Worm (Caenorhabditis elegans) whole organism, young adult: ENCODE results near the gene srlf-31.

Experiments
- B0019.2 ChIP-seq: fragments of 200-800 bp; sonication (Bioruptor generic); conservative IDR thresholded peaks from 2 replicates; pipeline ENCODE4 v1.3.6; 2022; ENCODE audit warnings: missing genetic modification reagents, missing genetic modification characterization, missing compliant biosample characterization
- B0035.1 ChIP-seq: sonication (generic microtip); optimal IDR thresholded peaks from 2 replicates; lab custom pipeline; 2016; ENCODE audit warnings: missing genetic modification characterization, mild to moderate bottlenecking, missing compliant biosample characterization, missing genotype, missing genetic modification reagents
- B0261.1 ChIP-seq: sonication (generic microtip); optimal IDR thresholded peaks from 2 replicates; lab custom pipeline; 2016; ENCODE audit warnings: mild to moderate bottlenecking, missing genetic modification characterization, moderate library complexity, missing compliant biosample characterization
- B0336.3 ChIP-seq: fragments of 200-800 bp; sonication (Bioruptor generic); IDR thresholded peaks from 2 replicates; pipeline ENCODE4 v1.3.6; 2022; ENCODE audit warnings: missing genetic modification characterization, missing compliant biosample characterization
- C06A6.2 ChIP-seq: fragments of 200-800 bp; sonication (Bioruptor generic); conservative IDR thresholded peaks from 2 replicates; pipeline ENCODE4 v1.3.6; 2022; ENCODE audit warnings: missing genetic modification characterization, missing compliant biosample characterization
- F33H1.4 ChIP-seq: fragments of 200-800 bp; sonication (Bioruptor generic); IDR thresholded peaks from 2 replicates; pipeline ENCODE4 v1.3.6; 2022; ENCODE audit warnings: missing genetic modification reagents, missing genetic modification characterization, missing compliant biosample characterization
- K12H6.12 ChIP-seq: fragments of 200-800 bp; sonication (Bioruptor generic); optimal IDR thresholded peaks from 2 replicates; lab custom pipeline; 2018; ENCODE audit warnings: mild to moderate bottlenecking, missing genetic modification characterization, missing compliant biosample characterization
- T07F8.4 ChIP-seq: sonication (generic microtip); optimal IDR thresholded peaks from 2 replicates; lab custom pipeline; 2016; ENCODE audit warnings: mild to moderate bottlenecking, missing genetic modification characterization, moderate library complexity, missing compliant biosample characterization
- T26A5.8 ChIP-seq: sonication (generic microtip); optimal IDR thresholded peaks from 2 replicates; lab custom pipeline; 2016; ENCODE audit warnings: missing genetic modification characterization, missing compliant biosample characterization
- Y53G8AR.9 ChIP-seq: fragments of 200-800 bp; sonication (Bioruptor generic); conservative IDR thresholded peaks from 2 replicates; pipeline ENCODE4 v1.3.6; 2022; ENCODE audit warnings: missing genetic modification reagents, missing genetic modification characterization, missing compliant biosample characterization
- ama-1 ChIP-seq, 3 experiments: fragments of 150-350 bp in 1 of 3; sonication (generic microtip) in 2 of 3; optimal IDR thresholded peaks; 2 replicates each; lab custom pipeline; 2014 to 2018; ENCODE audit warnings: missing biosample characterization in 2 of 3, missing genetic modification characterization in 2 of 3, missing genetic modification reagents in 2 of 3
- aptf-2 ChIP-seq: fragments of 200-800 bp; sonication (Bioruptor generic); conservative IDR thresholded peaks from 2 replicates; pipeline ENCODE4 v1.3.6; 2022; ENCODE audit warnings: missing genetic modification reagents, missing genetic modification characterization, missing compliant biosample characterization
- atf-7 ChIP-seq: sonication (generic microtip); optimal IDR thresholded peaks from 2 replicates; lab custom pipeline; 2017; ENCODE audit warnings: mild to moderate bottlenecking, missing genetic modification characterization, missing compliant biosample characterization
- ceh-100 ChIP-seq: fragments of 200-800 bp; sonication (Bioruptor generic); IDR thresholded peaks from 2 replicates; pipeline ENCODE4 v1.3.6; 2022; ENCODE audit warnings: missing genetic modification reagents, missing genetic modification characterization, missing compliant biosample characterization
- ceh-40 ChIP-seq: fragments of 200-800 bp; sonication (Bioruptor generic); IDR thresholded peaks from 2 replicates; pipeline ENCODE4 v1.3.6; 2022; ENCODE audit warnings: missing genetic modification characterization, missing compliant biosample characterization
- egrh-3 ChIP-seq: fragments of 200-800 bp; sonication (Bioruptor generic); IDR thresholded peaks from 2 replicates; pipeline ENCODE4 v1.3.6; 2022; ENCODE audit warnings: missing genetic modification reagents, missing genetic modification characterization, missing compliant biosample characterization
- hlh-12 ChIP-seq: sonication (generic microtip); optimal IDR thresholded peaks from 2 replicates; lab custom pipeline; 2016; ENCODE audit warnings: missing genetic modification characterization, missing compliant biosample characterization
- hrde-1 ChIP-seq: sonication (generic microtip); optimal IDR thresholded peaks from 2 replicates; lab custom pipeline; 2016; ENCODE audit warnings: missing genetic modification characterization, mild to moderate bottlenecking, missing compliant biosample characterization, moderate library complexity, missing genotype, missing genetic modification reagents, borderline replicate concordance
- hsf-1 ChIP-seq: fragments of 200-800 bp; sonication (Bioruptor generic); IDR thresholded peaks from 2 replicates; pipeline ENCODE4 v1.3.6; 2022; ENCODE audit warnings: missing genetic modification reagents, missing genetic modification characterization, missing compliant biosample characterization
- let-607 ChIP-seq, 2 experiments: fragments of 200-800 bp in 1 of 2; sonication (Bioruptor generic) in 1 of 2; sonication (generic microtip) in 1 of 2; optimal IDR thresholded peaks; 2 replicates each; lab custom pipeline; 2016 to 2018; ENCODE audit warnings: mild to moderate bottlenecking in 2 of 2, missing compliant biosample characterization in 2 of 2, missing genetic modification characterization in 2 of 2, moderate library complexity in 2 of 2, missing genotype in 1 of 2
- lin-35 ChIP-seq, 3 experiments: fragments of 150-350 bp in 2 of 3; sonication (generic microtip) in 1 of 3; optimal IDR thresholded peaks; 2 replicates each; lab custom pipeline; 2014 to 2018; ENCODE audit warnings: missing biosample characterization in 3 of 3, missing genetic modification characterization in 3 of 3, missing genetic modification reagents in 3 of 3
- lin-40 ChIP-seq: sonication (generic microtip); optimal IDR thresholded peaks from 2 replicates; lab custom pipeline; 2016; ENCODE audit warnings: missing genetic modification characterization, mild to moderate bottlenecking, missing compliant biosample characterization, missing genotype, missing genetic modification reagents
- madf-3 ChIP-seq: fragments of 200-800 bp; sonication (Bioruptor generic); IDR thresholded peaks from 2 replicates; pipeline ENCODE4 v1.3.6; 2022; ENCODE audit warnings: missing genetic modification reagents, missing genetic modification characterization, missing compliant biosample characterization
- madf-6 ChIP-seq: fragments of 200-800 bp; sonication (Bioruptor generic); IDR thresholded peaks from 2 replicates; pipeline ENCODE4 v1.3.6; 2022; ENCODE audit warnings: missing genetic modification reagents, missing genetic modification characterization, missing compliant biosample characterization
- mel-28 ChIP-seq: sonication (generic microtip); optimal IDR thresholded peaks from 2 replicates; lab custom pipeline; 2016; ENCODE audit warnings: borderline replicate concordance, mild to moderate bottlenecking, missing genetic modification characterization, missing compliant biosample characterization
- nfya-1 ChIP-seq: sonication (generic microtip); optimal IDR thresholded peaks from 2 replicates; lab custom pipeline; 2017; ENCODE audit warnings: antibody characterized with exemption, missing compliant biosample characterization, missing genetic modification characterization, borderline replicate concordance; ENCODE audit not compliant: insufficient read depth
- nhr-80 ChIP-seq: sonication (generic microtip); optimal IDR thresholded peaks from 2 replicates; lab custom pipeline; 2016; ENCODE audit warnings: missing genetic modification characterization, missing compliant biosample characterization
- pbrm-1 ChIP-seq: fragments of 200-800 bp; sonication (Bioruptor generic); IDR thresholded peaks from 2 replicates; pipeline ENCODE4 v1.3.6; 2022; ENCODE audit warnings: missing genetic modification reagents, missing genetic modification characterization, missing compliant biosample characterization
- rec-8 ChIP-seq, 2 experiments: sonication (generic microtip); optimal IDR thresholded peaks; 2 replicates each; lab custom pipeline; 2016; ENCODE audit warnings: mild to moderate bottlenecking in 2 of 2, missing genetic modification characterization in 2 of 2, missing genetic modification reagents in 2 of 2, missing genotype in 2 of 2, missing biosample characterization in 1 of 2, missing compliant biosample characterization in 1 of 2, moderate library complexity in 1 of 2
- repo-1 ChIP-seq: sonication (generic microtip); optimal IDR thresholded peaks from 2 replicates; lab custom pipeline; 2017; ENCODE audit warnings: mild to moderate bottlenecking, missing genetic modification characterization, missing compliant biosample characterization
- snpc-1.3 ChIP-seq: sonication (generic microtip); optimal IDR thresholded peaks from 2 replicates; lab custom pipeline; 2017; ENCODE audit warnings: missing genetic modification characterization, mild to moderate bottlenecking, missing compliant biosample characterization, antibody characterized with exemption, moderate library complexity, missing genotype, missing genetic modification reagents; ENCODE audit not compliant: insufficient read depth
- xnd-1 ChIP-seq: sonication (generic microtip); optimal IDR thresholded peaks from 2 replicates; lab custom pipeline; 2016; ENCODE audit warnings: missing genotype, missing genetic modification reagents, missing genetic modification characterization, missing compliant biosample characterization
- ztf-28 ChIP-seq: fragments of 200-800 bp; sonication (Bioruptor generic); IDR thresholded peaks from 2 replicates; pipeline ENCODE4 v1.3.6; 2022; ENCODE audit warnings: missing genetic modification reagents, missing genetic modification characterization, missing compliant biosample characterization

The srlf-31 gene

ce11 chrIV:11913295-11913940 is 9.6 kb downstream of the srlf-31 start (continued):
- no peak for TF ChIP-seq ceh-40 (GFP tag; lab: Robert Waterston, UW)
- peak in 1 of 2 experiments; percentile 25 for TF ChIP-seq let-607 (tag; optimal IDR thresholded peaks at IDR 0.05; lab: Kevin White, UChicago)
- peak; percentile 87 for TF ChIP-seq B0336.3 (GFP tag; lab: Robert Waterston, UW)
- no peak for TF ChIP-seq hlh-12 (tag; lab: Kevin White, UChicago)
- TF ChIP-seq madf-6 (GFP tag; lab: Robert Waterston, UW): no peak
- peak; percentile 78 for TF ChIP-seq atf-7 (tag; lab: Kevin White, UChicago)
- TF ChIP-seq lin-35 (GFP tag; optimal IDR thresholded peaks at IDR 0.05; lab: Kevin White, UChicago): no peak
- peak; percentile 34 for TF ChIP-seq nhr-80 (tag; lab: Kevin White, UChicago)
- TF ChIP-seq mel-28 (tag; lab: Kevin White, UChicago): no peak
- peak; percentile 12; the same call in 1 of the 2 replicates for TF ChIP-seq hsf-1 (GFP tag; lab: Robert Waterston, UW)
- TF ChIP-seq xnd-1 (tag; lab: Kevin White, UChicago): no peak
- TF ChIP-seq T07F8.4 (tag; lab: Kevin White, UChicago): no peak
- no peak for TF ChIP-seq B0035.1
- TF ChIP-seq snpc-1.3: no peak
- TF ChIP-seq ama-1 (optimal IDR thresholded peaks at IDR 0.05; lab: Kevin White, UChicago): no peak
- no peak for TF ChIP-seq ama-1 (GFP tag; optimal IDR thresholded peaks at IDR 0.05; lab: Kevin White, UChicago)
- TF ChIP-seq ceh-100 (GFP tag; lab: Robert Waterston, UW): peak; percentile 22; the same call in 1 of the 2 replicates

DNA sequence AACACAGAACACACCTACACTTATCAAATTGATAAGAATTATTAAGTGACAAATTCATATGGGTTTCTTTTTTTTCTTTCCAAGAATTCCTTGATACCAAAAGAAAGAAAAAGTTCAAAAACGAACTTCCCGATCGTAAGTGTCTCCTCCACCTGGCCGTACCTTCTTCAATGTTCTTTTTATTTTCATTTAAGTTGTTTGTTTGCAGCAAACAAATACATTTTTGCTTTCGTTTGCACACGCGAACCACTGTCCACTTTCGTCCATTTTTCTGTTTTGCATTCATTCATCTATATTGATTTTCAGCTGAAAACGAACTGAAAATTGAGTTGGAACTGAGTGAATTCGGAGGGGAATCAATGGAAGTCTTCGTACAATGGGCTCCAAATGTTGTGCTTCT is 11.3 kb downstream of the srlf-31 start, which contains the start of gene VZK822L.2:
Gene VZK822L.2, plus strand, starts transcription at position 301 of the 400 bp plus-strand sequence.
- TF ChIP-seq egrh-3 (GFP tag; lab: Robert Waterston, UW) (no peak), nhr-80 (tag; lab: Kevin White, UChicago) (peak; percentile 28), rec-8 (tag; optimal IDR thresholded peaks at IDR 0.05; lab: Kevin White, UChicago) (no peak), hrde-1 (tag; lab: Kevin White, UChicago) (no peak), C06A6.2 (GFP tag; lab: Robert Waterston, UW) (no peak), nfya-1 (tag; lab: Kevin White, UChicago) (no peak), ztf-28 (GFP tag; lab: Robert Waterston, UW) (no peak), pbrm-1 (no peak), lin-40 (tag; lab: Kevin White, UChicago) (no peak)

ce11 chrIV:11908733-11909132 is 14.2 kb downstream of the srlf-31 start:
- TF ChIP-seq aptf-2 (GFP tag; lab: Robert Waterston, UW): no peak
- no peak for TF ChIP-seq B0261.1 (tag; lab: Kevin White, UChicago)
- TF ChIP-seq repo-1 (tag; lab: Kevin White, UChicago): no peak
- no peak for TF ChIP-seq F33H1.4 (GFP tag; lab: Robert Waterston, UW)
- TF ChIP-seq ceh-40 (GFP tag; lab: Robert Waterston, UW): no peak
- TF ChIP-seq madf-3 (GFP tag; lab: Robert Waterston, UW): no peak
- TF ChIP-seq K12H6.12: no peak
- no peak for TF ChIP-seq B0019.2 (GFP tag; lab: Robert Waterston, UW)
- TF ChIP-seq T26A5.8 (tag; lab: Kevin White, UChicago): no peak
- TF ChIP-seq C06A6.2 (GFP tag; lab: Robert Waterston, UW): no peak
- no peak for TF ChIP-seq Y53G8AR.9 (GFP tag; lab: Robert Waterston, UW)
